Fruit fly (Drosophila melanogaster): ENCODE measurements around the gene CG1523.
A peak's percentile ranks its signal among the peaks of the same experiment; 100 is the strongest.

DNA sequence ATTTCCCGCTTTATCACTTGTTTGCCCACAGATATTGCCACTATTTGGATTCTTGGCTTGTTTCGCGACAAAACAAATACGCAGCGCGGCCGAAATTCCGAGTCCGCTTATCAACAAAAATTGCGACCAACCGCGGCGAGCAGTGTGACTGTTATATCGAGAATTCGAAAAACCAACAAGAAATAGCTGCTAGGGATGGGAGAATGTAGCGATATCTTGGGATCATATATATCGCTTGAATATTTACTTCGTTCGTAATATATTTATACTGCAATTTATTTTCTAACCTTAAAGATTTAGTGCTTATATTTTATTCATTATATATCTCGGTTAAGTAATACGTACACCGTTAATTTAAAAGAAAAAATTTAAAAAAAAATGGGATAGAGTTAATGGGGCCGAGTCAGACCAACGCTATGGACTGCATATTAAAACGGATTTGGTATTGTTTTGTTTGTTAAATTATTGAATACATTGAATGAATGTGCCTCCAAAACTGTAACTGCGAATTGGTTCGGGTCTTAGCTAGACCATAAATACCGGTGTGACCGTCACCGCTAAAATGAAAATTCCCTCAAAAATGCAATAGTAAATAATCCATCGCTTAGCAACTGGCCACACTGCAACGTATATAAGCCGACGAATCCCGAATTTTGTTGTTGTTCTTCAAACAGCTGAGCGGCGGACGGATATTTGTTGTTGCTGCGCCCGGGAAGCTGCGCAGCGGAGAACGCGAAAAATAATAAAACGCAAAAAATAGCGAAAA is 25.3 kb upstream of the CG1523 start, which contains the start of the genes Apc and spg:
- no peak for TF ChIP-seq CG10348 (GFP tag; IDR thresholded peaks at IDR 0.05)
- TF ChIP-seq CG32121 (GFP tag; IDR thresholded peaks at IDR 0.05) = no peak
- TF ChIP-seq Snoo (tag; optimal IDR thresholded peaks at IDR 0.05) = peak; percentile 5
- no peak for TF ChIP-seq CG8301 (tag; optimal IDR thresholded peaks at IDR 0.05)
- no peak for TF ChIP-seq CG8159 (tag; optimal IDR thresholded peaks at IDR 0.05)
- no peak for TF ChIP-seq CG14655 (GFP tag; optimal IDR thresholded peaks at IDR 0.05)
